Worm (Caenorhabditis elegans) whole organism, L3 larva: ENCODE data around the gene T05A8.8.

Source experiments
- ZK546.5 ChIP-seq: sonication (generic microtip); optimal IDR thresholded peaks from 2 replicates; lab custom pipeline; 2017; ENCODE audit warnings: missing biosample characterization, missing genetic modification characterization
- ceh-82 ChIP-seq: fragments of 150-350 bp; optimal IDR thresholded peaks from 2 replicates; lab custom pipeline; 2014; ENCODE audit warnings: missing biosample characterization, missing genetic modification characterization
- daf-12 ChIP-seq: fragments of 150-350 bp; optimal IDR thresholded peaks from 2 replicates; lab custom pipeline; 2014; ENCODE audit warnings: missing biosample characterization, missing genetic modification reagents, missing genetic modification characterization
- fkh-10 ChIP-seq: sonication (generic microtip); optimal IDR thresholded peaks from 2 replicates; lab custom pipeline; 2017; ENCODE audit warnings: missing biosample characterization, missing genetic modification reagents, missing genetic modification characterization
- nhr-11 ChIP-seq: fragments of 150-350 bp; optimal IDR thresholded peaks from 2 replicates; lab custom pipeline; 2014; ENCODE audit warnings: missing biosample characterization, missing genetic modification characterization
- nhr-12 ChIP-seq: fragments of 150-350 bp; optimal IDR thresholded peaks from 2 replicates; lab custom pipeline; 2014; ENCODE audit warnings: missing biosample characterization, missing genetic modification characterization
- nhr-237 ChIP-seq: fragments of 150-350 bp; optimal IDR thresholded peaks from 2 replicates; lab custom pipeline; 2014; ENCODE audit warnings: missing biosample characterization, missing genetic modification characterization
- nhr-25 ChIP-seq: sonication (generic microtip); optimal IDR thresholded peaks from 2 replicates; lab custom pipeline; 2017; ENCODE audit warnings: missing biosample characterization, missing genetic modification characterization
- pqm-1 ChIP-seq: fragments of 150-350 bp; optimal IDR thresholded peaks from 2 replicates; lab custom pipeline; 2017; ENCODE audit warnings: missing biosample characterization, missing genetic modification characterization, inconsistent platforms
- skn-1 ChIP-seq: fragments of 150-350 bp; optimal IDR thresholded peaks from 2 replicates; lab custom pipeline; 2014; ENCODE audit warnings: missing biosample characterization, missing genetic modification characterization
- unc-62 ChIP-seq: fragments of 150-350 bp; sonication (generic microtip); optimal IDR thresholded peaks from 4 replicates; lab custom pipeline; 2014; ENCODE audit warnings: missing biosample characterization, missing genetic modification reagents, missing genetic modification characterization
- zag-1 ChIP-seq: fragments of 150-350 bp; optimal IDR thresholded peaks from 2 replicates; lab custom pipeline; 2014; ENCODE audit warnings: missing biosample characterization, missing genetic modification characterization
- ztf-4 ChIP-seq: fragments of 150-350 bp; optimal IDR thresholded peaks from 2 replicates; lab custom pipeline; 2014; ENCODE audit warnings: missing biosample characterization, missing genetic modification characterization

DNA sequence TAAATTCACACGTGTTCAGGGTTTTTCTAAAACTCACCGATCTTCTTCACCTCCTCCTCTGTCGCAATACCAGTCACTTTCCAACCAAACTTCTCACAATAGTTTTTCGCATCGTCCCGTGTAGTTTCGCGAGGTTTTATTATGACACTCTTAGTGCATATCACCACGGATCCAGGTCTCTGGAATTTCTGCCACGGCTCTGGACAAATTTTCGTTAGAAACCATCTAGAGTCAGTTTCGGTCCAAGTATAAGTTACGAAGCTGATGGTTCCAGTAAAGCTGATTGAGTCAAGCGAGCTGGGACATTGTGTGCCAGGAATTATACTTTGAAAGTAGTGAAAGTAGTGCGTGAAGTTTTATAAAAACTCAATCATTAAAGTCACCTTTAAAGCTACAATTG, 19.9 kb downstream of the T05A8.8 start:
- TF ChIP-seq nhr-11 (tag; lab: Kevin White, UChicago) (no peak), zag-1 (no peak), ceh-82 (no peak), fkh-10 (GFP tag; lab: Kevin White, UChicago) (no peak), daf-12 (tag; lab: Kevin White, UChicago) (no peak), ztf-4 (tag; lab: Kevin White, UChicago) (no peak), nhr-237 (tag; lab: Kevin White, UChicago) (no peak), skn-1 (tag; lab: Kevin White, UChicago) (no peak), ZK546.5 (no peak), nhr-12 (tag; lab: Kevin White, UChicago) (no peak), unc-62 (GFP tag; lab: Kevin White, UChicago) (no peak), pqm-1 (tag; lab: Kevin White, UChicago) (no peak), nhr-25 (no peak)
